Worm (Caenorhabditis elegans) whole organism, young adult: ENCODE data around the gene scl-1.

Experiments
- F49E8.2 ChIP-seq: sonication (generic microtip); optimal IDR thresholded peaks from 3 replicates; lab custom pipeline; 2017; ENCODE audit warnings: missing genetic modification characterization, mild to moderate bottlenecking, missing compliant biosample characterization, antibody characterized with exemption, moderate library complexity; ENCODE audit not compliant: insufficient read depth
- ekl-4 ChIP-seq: fragments of 200-800 bp; sonication (Bioruptor generic); IDR thresholded peaks from 2 replicates; pipeline ENCODE4 v1.3.6; 2022; ENCODE audit warnings: missing genetic modification reagents, missing genetic modification characterization, missing compliant biosample characterization
- ets-4 ChIP-seq: fragments of 200-800 bp; sonication (Bioruptor generic); optimal IDR thresholded peaks from 2 replicates; lab custom pipeline; 2018; ENCODE audit warnings: mild to moderate bottlenecking, missing genetic modification characterization, missing compliant biosample characterization
- lir-1 ChIP-seq: fragments of 200-800 bp; sonication (Bioruptor generic); conservative IDR thresholded peaks from 2 replicates; pipeline ENCODE4 v1.3.6; 2022; ENCODE audit warnings: missing genetic modification reagents, missing genetic modification characterization, missing compliant biosample characterization
- lsy-27 ChIP-seq: sonication (generic microtip); optimal IDR thresholded peaks from 2 replicates; lab custom pipeline; 2017; ENCODE audit warnings: missing genetic modification characterization, mild to moderate bottlenecking, missing compliant biosample characterization, antibody characterized with exemption, missing genotype, borderline replicate concordance; ENCODE audit not compliant: insufficient read depth
- pha-4 ChIP-seq: fragments of 150-350 bp; sonication (generic microtip); optimal IDR thresholded peaks from 2 replicates; lab custom pipeline; 2014; ENCODE audit warnings: missing biosample characterization, missing genetic modification reagents, missing genetic modification characterization
- snpc-1.3 ChIP-seq: sonication (generic microtip); optimal IDR thresholded peaks from 2 replicates; lab custom pipeline; 2017; ENCODE audit warnings: missing genetic modification characterization, mild to moderate bottlenecking, missing compliant biosample characterization, antibody characterized with exemption, moderate library complexity, missing genotype, missing genetic modification reagents; ENCODE audit not compliant: insufficient read depth
- snpc-4 ChIP-seq, 5 experiments: fragments of 150-350 bp in 1 of 5; sonication (generic microtip) in 4 of 5; optimal IDR thresholded peaks; 2 replicates each; lab custom pipeline; 2014 to 2018; ENCODE audit warnings: missing genetic modification characterization in 5 of 5, missing biosample characterization in 3 of 5, antibody characterized with exemption in 2 of 5, mild to moderate bottlenecking in 2 of 5, missing compliant biosample characterization in 2 of 5, missing genotype in 2 of 5, moderate library complexity in 2 of 5, missing genetic modification reagents in 1 of 5
- unc-130 ChIP-seq: sonication (generic microtip); optimal IDR thresholded peaks from 2 replicates; lab custom pipeline; 2016; ENCODE audit warnings: missing genetic modification reagents, missing genetic modification characterization, missing compliant biosample characterization

DNA sequence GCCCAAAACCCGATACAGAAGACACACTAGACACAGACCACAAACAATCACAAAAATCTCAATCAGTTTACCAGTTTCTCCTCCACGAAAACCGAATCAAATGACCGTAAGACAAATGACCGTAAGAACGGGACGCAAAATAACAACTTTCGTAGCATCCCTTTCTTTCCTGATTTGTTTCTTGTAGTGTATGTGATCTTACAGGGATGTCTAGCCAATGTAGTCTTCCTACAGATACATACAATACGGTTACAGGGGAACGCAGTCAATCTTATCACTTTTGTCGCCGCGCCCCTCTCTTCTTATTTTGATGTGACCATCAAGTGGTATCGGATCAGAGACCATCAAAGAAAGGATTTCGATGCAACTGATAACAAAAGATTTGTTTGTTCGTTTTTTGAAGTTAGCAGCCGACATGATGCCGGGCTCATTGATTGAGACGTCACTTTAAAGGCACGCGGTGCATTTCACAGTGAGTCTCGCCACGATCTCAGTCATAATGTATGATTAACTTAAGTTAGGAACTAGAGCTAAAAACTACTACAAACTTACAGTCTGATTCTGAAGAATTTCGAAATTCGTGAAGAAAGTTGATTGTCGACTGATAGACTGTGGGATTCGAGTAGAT lies 19.6 kb downstream of the scl-1 start:
- TF ChIP-seq ekl-4 (no peak), lir-1 (no peak), lsy-27 (no peak), snpc-4 (GFP tag; optimal IDR thresholded peaks at IDR 0.05; lab: Kevin White, UChicago) (no peak), snpc-4 (tag; optimal IDR thresholded peaks at IDR 0.05; lab: Kevin White, UChicago) (peak in 3 of 4 experiments; percentile 14 to 79 (median 62)), pha-4 (tag; lab: Kevin White, UChicago) (no peak), snpc-1.3 (tag; lab: Kevin White, UChicago) (no peak), F49E8.2 (no peak), unc-130 (GFP tag; lab: Kevin White, UChicago) (no peak), ets-4 (GFP tag; lab: Kevin White, UChicago) (no peak)
